Worm (Caenorhabditis elegans) whole organism, mixed stage, embryonic: ENCODE results near the gene T16G1.6.

ENCODE experiments used
- blmp-1 ChIP-seq: fragments of 150-350 bp; optimal IDR thresholded peaks from 2 replicates; lab custom pipeline; 2014; ENCODE audit warnings: missing biosample characterization, missing genetic modification characterization
- ces-1 ChIP-seq: fragments of 150-350 bp; optimal IDR thresholded peaks from 2 replicates; lab custom pipeline; 2014; ENCODE audit warnings: missing biosample characterization, missing genetic modification reagents, missing genetic modification characterization
- elt-1 ChIP-seq: sonication (generic microtip); optimal IDR thresholded peaks from 2 replicates; lab custom pipeline; 2017; ENCODE audit warnings: missing genetic modification characterization, mild to moderate bottlenecking, missing compliant biosample characterization, antibody characterized with exemption, moderate library complexity, borderline replicate concordance; ENCODE audit not compliant: insufficient read depth
- lin-13 ChIP-seq: fragments of 150-350 bp; optimal IDR thresholded peaks from 2 replicates; lab custom pipeline; 2014; ENCODE audit warnings: missing biosample characterization, missing genetic modification characterization
- mab-5 ChIP-seq: fragments of 150-350 bp; optimal IDR thresholded peaks from 2 replicates; lab custom pipeline; 2014; ENCODE audit warnings: missing biosample characterization, missing genetic modification characterization
- nhr-237 ChIP-seq: fragments of 150-350 bp; optimal IDR thresholded peaks from 2 replicates; lab custom pipeline; 2014; ENCODE audit warnings: missing biosample characterization, missing genetic modification characterization
- pha-4 ChIP-seq: fragments of 150-350 bp; optimal IDR thresholded peaks from 2 replicates; lab custom pipeline; 2018; ENCODE audit warnings: missing biosample characterization, missing genetic modification reagents, missing genetic modification characterization
- snpc-4 ChIP-seq: fragments of 150-350 bp; optimal IDR thresholded peaks from 2 replicates; lab custom pipeline; 2014; ENCODE audit warnings: missing biosample characterization, missing genetic modification characterization
- tbx-8 ChIP-seq: fragments of 200-800 bp; sonication (Bioruptor generic); optimal IDR thresholded peaks from 2 replicates; lab custom pipeline; 2018; ENCODE audit warnings: mild to moderate bottlenecking, missing genetic modification characterization, moderate library complexity, missing compliant biosample characterization

- TF ChIP-seq tbx-8 (no peak), lin-13 (tag; lab: Kevin White, UChicago) (no peak), nhr-237 (tag; lab: Kevin White, UChicago) (no peak), ces-1 (GFP tag; lab: Kevin White, UChicago) (no peak), mab-5 (tag; lab: Kevin White, UChicago) (no peak), snpc-4 (tag; lab: Kevin White, UChicago) (no peak), pha-4 (no peak), blmp-1 (no peak), elt-1 (tag; lab: Kevin White, UChicago) (no peak)
These were observed 31.6 kb upstream of the T16G1.6 start, which contains the start of gene lin-46 for ce11 chrV:12968555-12968954.
